Worm (Caenorhabditis elegans): ENCODE measurements around the gene C25E10.8.

ce11 chrV:9079965-9080432 lies 26.1 kb upstream of the C25E10.8 start:
- TF ChIP-seq spr-3 (GFP tag; optimal IDR thresholded peaks at IDR 0.05) (no peak), rbr-2 (tag; optimal IDR thresholded peaks at IDR 0.05) (no peak), ceh-62 (tag; optimal IDR thresholded peaks at IDR 0.05) (no peak), nhr-25 (tag; optimal IDR thresholded peaks at IDR 0.05; ENCODE audit: borderline replicate concordance, insufficient read depth) (no peak), lin-13 (GFP tag; optimal IDR thresholded peaks at IDR 0.05) (peak; percentile 36), ztf-11 (tag; optimal IDR thresholded peaks at IDR 0.05) (no peak), fkh-10 (GFP tag; optimal IDR thresholded peaks at IDR 0.05) (no peak), tra-1 (GFP tag; IDR thresholded peaks at IDR 0.05) (peak; percentile 88), R02D3.7 (tag; optimal IDR thresholded peaks at IDR 0.05) (no peak), F49E8.2 (tag; optimal IDR thresholded peaks at IDR 0.05; ENCODE audit: borderline replicate concordance) (no peak)
